Worm (Caenorhabditis elegans) whole organism, L2 larva: ENCODE data around the gene C05E11.6.
A peak's percentile ranks its signal among the peaks of the same experiment; 100 is the strongest.

Experiments
- C34F6.9 ChIP-seq: fragments of 150-350 bp; optimal IDR thresholded peaks from 2 replicates; lab custom pipeline; 2014; ENCODE audit warnings: missing biosample characterization, missing genetic modification characterization
- F13H6.1 ChIP-seq: sonication (generic microtip); optimal IDR thresholded peaks from 2 replicates; lab custom pipeline; 2016; ENCODE audit warnings: missing genetic modification characterization, missing compliant biosample characterization
- R02D3.7 ChIP-seq: fragments of 150-350 bp; optimal IDR thresholded peaks from 2 replicates; lab custom pipeline; 2014; ENCODE audit warnings: missing biosample characterization, missing genetic modification characterization
- Y55F3AM.14 ChIP-seq: fragments of 200-800 bp; sonication (Bioruptor generic); optimal IDR thresholded peaks from 2 replicates; lab custom pipeline; 2018; ENCODE audit warnings: mild to moderate bottlenecking, missing genetic modification characterization, missing compliant biosample characterization
- ZK546.5 ChIP-seq: sonication (generic microtip); optimal IDR thresholded peaks from 2 replicates; lab custom pipeline; 2017; ENCODE audit warnings: missing biosample characterization, missing genetic modification characterization
- alr-1 ChIP-seq: fragments of 150-350 bp; optimal IDR thresholded peaks from 2 replicates; lab custom pipeline; 2014; ENCODE audit warnings: missing biosample characterization, missing genetic modification characterization
- aly-2 ChIP-seq: fragments of 150-350 bp; optimal IDR thresholded peaks from 2 replicates; lab custom pipeline; 2014; ENCODE audit warnings: missing biosample characterization, missing genetic modification characterization
- ama-1 ChIP-seq: fragments of 150-350 bp; optimal IDR thresholded peaks from 2 replicates; lab custom pipeline; 2018; ENCODE audit warnings: inconsistent platforms
- ceh-16 ChIP-seq: fragments of 150-350 bp; optimal IDR thresholded peaks from 2 replicates; lab custom pipeline; 2014; ENCODE audit warnings: missing biosample characterization, missing genetic modification characterization
- ceh-82 ChIP-seq: fragments of 150-350 bp; optimal IDR thresholded peaks from 2 replicates; lab custom pipeline; 2014; ENCODE audit warnings: missing biosample characterization, missing genetic modification characterization
- crh-2 ChIP-seq: sonication (generic microtip); optimal IDR thresholded peaks from 2 replicates; lab custom pipeline; 2017; ENCODE audit warnings: missing biosample characterization, missing genetic modification characterization
- dmd-4 ChIP-seq: sonication (generic microtip); optimal IDR thresholded peaks from 2 replicates; lab custom pipeline; 2017; ENCODE audit warnings: missing biosample characterization, missing genetic modification characterization
- egl-27 ChIP-seq: sonication (generic microtip); optimal IDR thresholded peaks from 3 replicates; lab custom pipeline; 2017; ENCODE audit warnings: missing biosample characterization, missing genetic modification reagents, missing genetic modification characterization
- elt-1 ChIP-seq: fragments of 150-350 bp; optimal IDR thresholded peaks from 2 replicates; lab custom pipeline; 2014; ENCODE audit warnings: missing biosample characterization, missing genetic modification characterization
- elt-3 ChIP-seq: sonication (generic microtip); optimal IDR thresholded peaks from 2 replicates; lab custom pipeline; 2017; ENCODE audit warnings: missing biosample characterization, missing genetic modification characterization
- gmeb-1 ChIP-seq: fragments of 150-350 bp; optimal IDR thresholded peaks from 2 replicates; lab custom pipeline; 2014; ENCODE audit warnings: missing biosample characterization, missing genetic modification characterization
- lin-13 ChIP-seq: fragments of 150-350 bp; optimal IDR thresholded peaks from 2 replicates; lab custom pipeline; 2014; ENCODE audit warnings: missing biosample characterization, missing genetic modification reagents, missing genetic modification characterization
- lin-39 ChIP-seq: fragments of 150-350 bp; optimal IDR thresholded peaks from 2 replicates; lab custom pipeline; 2014; ENCODE audit warnings: missing biosample characterization, missing genetic modification reagents, missing genetic modification characterization
- lsy-2 ChIP-seq, 2 experiments: fragments of 150-350 bp in 1 of 2; sonication (generic microtip) in 1 of 2; optimal IDR thresholded peaks; 2 replicates each; lab custom pipeline; 2014 to 2017; ENCODE audit warnings: missing biosample characterization in 2 of 2, missing genetic modification characterization in 2 of 2
- mab-5 ChIP-seq: fragments of 150-350 bp; optimal IDR thresholded peaks from 2 replicates; lab custom pipeline; 2014; ENCODE audit warnings: missing biosample characterization, missing genetic modification characterization
- mbf-1 ChIP-seq: sonication (generic microtip); optimal IDR thresholded peaks from 2 replicates; lab custom pipeline; 2017; ENCODE audit warnings: missing biosample characterization, missing genetic modification characterization
- mdl-1 ChIP-seq, 2 experiments: fragments of 150-350 bp in 1 of 2; sonication (generic microtip) in 1 of 2; optimal IDR thresholded peaks; 2 replicates each; lab custom pipeline; 2017; ENCODE audit warnings: missing biosample characterization in 2 of 2, missing genetic modification characterization in 2 of 2
- nhr-10 ChIP-seq: sonication (generic microtip); optimal IDR thresholded peaks from 2 replicates; lab custom pipeline; 2017; ENCODE audit warnings: missing biosample characterization, missing genetic modification characterization
- nhr-11 ChIP-seq: fragments of 150-350 bp; optimal IDR thresholded peaks from 2 replicates; lab custom pipeline; 2014; ENCODE audit warnings: missing biosample characterization, missing genetic modification characterization
- nhr-12 ChIP-seq: fragments of 150-350 bp; optimal IDR thresholded peaks from 2 replicates; lab custom pipeline; 2014; ENCODE audit warnings: missing biosample characterization, missing genetic modification characterization
- nhr-129 ChIP-seq: fragments of 150-350 bp; optimal IDR thresholded peaks from 2 replicates; lab custom pipeline; 2014; ENCODE audit warnings: missing biosample characterization, missing genetic modification characterization
- nhr-21 ChIP-seq: fragments of 150-350 bp; optimal IDR thresholded peaks from 2 replicates; lab custom pipeline; 2014; ENCODE audit warnings: missing biosample characterization, missing genetic modification characterization
- nhr-23 ChIP-seq: fragments of 150-350 bp; optimal IDR thresholded peaks from 2 replicates; lab custom pipeline; 2014; ENCODE audit warnings: missing biosample characterization, missing genetic modification reagents, missing genetic modification characterization
- nhr-237 ChIP-seq: fragments of 150-350 bp; optimal IDR thresholded peaks from 2 replicates; lab custom pipeline; 2014; ENCODE audit warnings: missing biosample characterization, missing genetic modification characterization
- nhr-25 ChIP-seq: fragments of 150-350 bp; sonication (generic microtip); optimal IDR thresholded peaks from 3 replicates; lab custom pipeline; 2014; ENCODE audit warnings: missing biosample characterization, missing genetic modification characterization
- nhr-6 ChIP-seq: fragments of 150-350 bp; optimal IDR thresholded peaks from 2 replicates; lab custom pipeline; 2014; ENCODE audit warnings: missing biosample characterization, missing genetic modification characterization
- nhr-77 ChIP-seq: fragments of 150-350 bp; optimal IDR thresholded peaks from 2 replicates; lab custom pipeline; 2014; ENCODE audit warnings: missing biosample characterization, missing genetic modification characterization
- sem-4 ChIP-seq: fragments of 150-350 bp; optimal IDR thresholded peaks from 2 replicates; lab custom pipeline; 2014; ENCODE audit warnings: missing biosample characterization, missing genetic modification reagents, missing genetic modification characterization
- skn-1 ChIP-seq: sonication (generic microtip); optimal IDR thresholded peaks from 2 replicates; lab custom pipeline; 2017; ENCODE audit warnings: missing biosample characterization, missing genetic modification characterization
- sma-3 ChIP-seq: sonication (generic microtip); optimal IDR thresholded peaks from 2 replicates; lab custom pipeline; 2016; ENCODE audit warnings: missing genetic modification reagents, missing genetic modification characterization, missing compliant biosample characterization
- sma-9 ChIP-seq, 2 experiments: fragments of 150-350 bp in 1 of 2; sonication (generic microtip) in 1 of 2; optimal IDR thresholded peaks; 2 replicates each; lab custom pipeline; 2014 to 2016; ENCODE audit warnings: missing genetic modification characterization in 2 of 2, mild to moderate bottlenecking in 1 of 2, missing biosample characterization in 1 of 2, missing compliant biosample characterization in 1 of 2, missing genetic modification reagents in 1 of 2, moderate library complexity in 1 of 2
- snpc-4 ChIP-seq: fragments of 150-350 bp; optimal IDR thresholded peaks from 2 replicates; lab custom pipeline; 2014; ENCODE audit warnings: missing biosample characterization, missing genetic modification characterization
- unc-39 ChIP-seq: fragments of 150-350 bp; optimal IDR thresholded peaks from 2 replicates; lab custom pipeline; 2014; ENCODE audit warnings: missing biosample characterization, missing genetic modification characterization
- unc-55 ChIP-seq: fragments of 150-350 bp; sonication (generic microtip); optimal IDR thresholded peaks from 3 replicates; lab custom pipeline; 2014; ENCODE audit warnings: missing biosample characterization, missing genetic modification reagents, missing genetic modification characterization
- unc-62 ChIP-seq: fragments of 150-350 bp; optimal IDR thresholded peaks from 2 replicates; lab custom pipeline; 2014; ENCODE audit warnings: missing biosample characterization, missing genetic modification reagents, missing genetic modification characterization
- zag-1 ChIP-seq: fragments of 150-350 bp; optimal IDR thresholded peaks from 2 replicates; lab custom pipeline; 2014; ENCODE audit warnings: missing biosample characterization, missing genetic modification characterization
- ztf-11 ChIP-seq: sonication (generic microtip); optimal IDR thresholded peaks from 2 replicates; lab custom pipeline; 2017; ENCODE audit warnings: missing biosample characterization, missing genetic modification characterization
- ztf-4 ChIP-seq: fragments of 150-350 bp; optimal IDR thresholded peaks from 2 replicates; lab custom pipeline; 2014; ENCODE audit warnings: missing biosample characterization, missing genetic modification characterization

C05E11.6 gene

ce11 chrX:4523887-4524350, 38.0 kb upstream of the C05E11.6 start, which contains the start of gene pdi-2 (continued):
- TF ChIP-seq mdl-1 (tag; optimal IDR thresholded peaks at IDR 0.05; lab: Kevin White, UChicago): peak in 1 of 2 experiments; percentile 52

ce11 chrX:4524844-4525243, 37.1 kb upstream of the C05E11.6 start:
- TF ChIP-seq lsy-2 (tag; optimal IDR thresholded peaks at IDR 0.05; lab: Kevin White, UChicago): no peak
- no peak for TF ChIP-seq nhr-10 (tag; lab: Kevin White, UChicago)
- no peak for TF ChIP-seq gmeb-1 (tag; lab: Kevin White, UChicago)
- TF ChIP-seq mbf-1 (tag; lab: Kevin White, UChicago): no peak
- TF ChIP-seq aly-2 (tag; lab: Kevin White, UChicago): no peak
- peak; percentile 28 for TF ChIP-seq nhr-129 (tag; lab: Kevin White, UChicago)
- peak; percentile 9 for TF ChIP-seq sma-9 (GFP tag; optimal IDR thresholded peaks at IDR 0.05; lab: Kevin White, UChicago)
- no peak for TF ChIP-seq sma-9 (tag; optimal IDR thresholded peaks at IDR 0.05; lab: Kevin White, UChicago)
- TF ChIP-seq nhr-25 (tag; lab: Kevin White, UChicago): peak; percentile 35
- no peak for TF ChIP-seq sem-4 (tag; lab: Kevin White, UChicago)
- no peak for TF ChIP-seq unc-39 (tag; lab: Kevin White, UChicago)
- no peak for TF ChIP-seq ZK546.5 (tag; lab: Kevin White, UChicago)
- no peak for TF ChIP-seq elt-3 (tag; lab: Kevin White, UChicago)
- TF ChIP-seq zag-1 (tag; lab: Kevin White, UChicago): no peak

ce11 chrX:4526412-4526811, 35.6 kb upstream of the C05E11.6 start:
- TF ChIP-seq sma-3 (GFP tag; lab: Kevin White, UChicago) (peak; percentile 42), lsy-2 (tag; optimal IDR thresholded peaks at IDR 0.05; lab: Kevin White, UChicago) (peak in 1 of 2 experiments; percentile 2), nhr-237 (no peak), ceh-16 (tag; lab: Kevin White, UChicago) (no peak), nhr-21 (tag; lab: Kevin White, UChicago) (peak; percentile 22), sma-9 (GFP tag; optimal IDR thresholded peaks at IDR 0.05; lab: Kevin White, UChicago) (peak; percentile 1), sma-9 (tag; optimal IDR thresholded peaks at IDR 0.05; lab: Kevin White, UChicago) (no peak), Y55F3AM.14 (GFP tag; lab: Kevin White, UChicago) (peak; percentile 23), crh-2 (tag; lab: Kevin White, UChicago) (peak; percentile 37), elt-1 (tag; lab: Kevin White, UChicago) (no peak)

- TF ChIP-seq mdl-1 (tag; optimal IDR thresholded peaks at IDR 0.05; lab: Kevin White, UChicago): peak; percentile 22 to 66
- TF ChIP-seq sma-9 (GFP tag; optimal IDR thresholded peaks at IDR 0.05; lab: Kevin White, UChicago): peak; percentile 97
- no peak for TF ChIP-seq sma-9 (tag; optimal IDR thresholded peaks at IDR 0.05; lab: Kevin White, UChicago)
- TF ChIP-seq ztf-11 (tag; lab: Kevin White, UChicago): no peak
- no peak for TF ChIP-seq unc-55
- no peak for TF ChIP-seq snpc-4 (tag; lab: Kevin White, UChicago)
- no peak for TF ChIP-seq ama-1 (lab: Kevin White, UChicago)
- no peak for TF ChIP-seq Y55F3AM.14 (GFP tag; lab: Kevin White, UChicago)
- no peak for TF ChIP-seq sem-4 (tag; lab: Kevin White, UChicago)
- TF ChIP-seq mab-5: no peak
- peak; percentile 2 for TF ChIP-seq C34F6.9 (tag; lab: Kevin White, UChicago)
- no peak for TF ChIP-seq nhr-237
- TF ChIP-seq mbf-1 (tag; lab: Kevin White, UChicago): no peak
- TF ChIP-seq lin-13 (GFP tag; lab: Kevin White, UChicago): no peak
- TF ChIP-seq F13H6.1 (tag; lab: Kevin White, UChicago): peak; percentile 33
- peak; percentile 63 for TF ChIP-seq gmeb-1 (tag; lab: Kevin White, UChicago)
- no peak for TF ChIP-seq skn-1 (tag; lab: Kevin White, UChicago)
- TF ChIP-seq R02D3.7: no peak
- peak; percentile 56 for TF ChIP-seq crh-2 (tag; lab: Kevin White, UChicago)
- no peak for TF ChIP-seq nhr-23 (tag; lab: Kevin White, UChicago)
- TF ChIP-seq aly-2 (tag; lab: Kevin White, UChicago): no peak
- no peak for TF ChIP-seq egl-27 (tag; lab: Kevin White, UChicago)
- no peak for TF ChIP-seq nhr-77 (tag; lab: Kevin White, UChicago)
- TF ChIP-seq unc-39 (tag; lab: Kevin White, UChicago): no peak
- TF ChIP-seq ztf-4 (tag; lab: Kevin White, UChicago): no peak
- TF ChIP-seq nhr-129 (tag; lab: Kevin White, UChicago): peak; percentile 73
- no peak for TF ChIP-seq ceh-82 (tag; lab: Kevin White, UChicago)
- TF ChIP-seq nhr-25 (tag; lab: Kevin White, UChicago): peak; percentile 92
- peak in 1 of 2 experiments; percentile 43 for TF ChIP-seq lsy-2 (tag; optimal IDR thresholded peaks at IDR 0.05; lab: Kevin White, UChicago)
- TF ChIP-seq nhr-12 (tag; lab: Kevin White, UChicago): no peak
- TF ChIP-seq nhr-11 (tag; lab: Kevin White, UChicago): no peak
- no peak for TF ChIP-seq unc-62 (GFP tag; lab: Kevin White, UChicago)
- TF ChIP-seq ceh-16 (tag; lab: Kevin White, UChicago): peak; percentile 21
- no peak for TF ChIP-seq lin-39 (tag; lab: Kevin White, UChicago)
- no peak for TF ChIP-seq nhr-10 (tag; lab: Kevin White, UChicago)
- no peak for TF ChIP-seq alr-1 (tag; lab: Kevin White, UChicago)
- peak; percentile 90 for TF ChIP-seq nhr-21 (tag; lab: Kevin White, UChicago)
- no peak for TF ChIP-seq dmd-4 (tag; lab: Kevin White, UChicago)
- peak; percentile 29 for TF ChIP-seq elt-1 (tag; lab: Kevin White, UChicago)
- no peak for TF ChIP-seq ZK546.5 (tag; lab: Kevin White, UChicago)
- TF ChIP-seq nhr-6 (tag; lab: Kevin White, UChicago): no peak
Measured at ce11 chrX:4528905-4529304, 33.1 kb upstream of the C05E11.6 start.
